Worm (Caenorhabditis elegans) whole organism, early embryonic: ENCODE data around the gene T04H1.5.

Experiments
- ceh-13 ChIP-seq: fragments of 200-800 bp; sonication (Bioruptor generic); optimal IDR thresholded peaks from 2 replicates; lab custom pipeline; 2018; ENCODE audit warnings: mild to moderate bottlenecking, missing genetic modification characterization, missing compliant biosample characterization
- ets-7 ChIP-seq: sonication (generic microtip); optimal IDR thresholded peaks from 2 replicates; lab custom pipeline; 2016; ENCODE audit warnings: missing genotype, missing genetic modification characterization, missing compliant biosample characterization
- hmg-4 ChIP-seq: fragments of 200-800 bp; sonication (Bioruptor generic); optimal IDR thresholded peaks from 2 replicates; lab custom pipeline; 2018; ENCODE audit warnings: mild to moderate bottlenecking, missing genetic modification characterization, missing compliant biosample characterization

ce11 chrV:12295520-12295919 lies 44.4 kb downstream of the T04H1.5 start:
- TF ChIP-seq hmg-4 (GFP tag; lab: Kevin White, UChicago) (no peak), ceh-13 (GFP tag; lab: Kevin White, UChicago) (no peak), ets-7 (tag; lab: Kevin White, UChicago) (no peak)
